Fruit fly (Drosophila melanogaster) S2 (cell line): ENCODE measurements around the gene CG44290.

ENCODE experiments used
- CG8478 ChIP-seq: fragments of >200 bp; optimal IDR thresholded peaks from 2 replicates; lab custom pipeline; 2018
- CTCF ChIP-seq, 2 experiments: fragments of >200 bp; optimal IDR thresholded peaks; 2 replicates each; lab custom pipeline; 2018

DNA sequence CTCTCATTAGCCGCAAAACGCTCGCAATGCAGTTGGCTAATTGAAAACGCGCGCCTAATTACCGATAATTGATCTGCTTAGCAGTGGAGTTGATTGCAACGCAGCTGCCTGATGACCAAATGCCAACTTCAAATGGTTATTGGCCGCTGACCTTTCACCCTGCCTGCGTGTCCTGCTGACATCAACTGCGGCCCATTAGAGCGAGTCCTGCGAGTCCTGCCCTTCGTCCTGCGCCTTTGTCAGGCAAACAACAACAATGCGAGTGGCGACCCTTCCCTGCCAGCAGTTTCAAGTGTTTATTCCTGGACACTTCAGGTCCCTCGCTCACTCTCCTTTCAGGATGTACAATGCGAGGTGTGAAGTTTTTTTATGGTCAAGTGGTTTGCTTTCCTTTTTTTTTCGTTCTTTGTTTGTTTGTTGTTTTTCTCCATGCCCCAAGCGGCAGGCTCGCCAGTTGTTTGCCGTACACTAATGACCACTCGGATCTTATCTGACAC lies 1.8 kb upstream of the CG44290 start:
- TF ChIP-seq CG8478 (lab: Kevin White, UChicago) (no peak), CTCF (optimal IDR thresholded peaks at IDR 0.05; lab: Kevin White, UChicago) (no peak)
